Fruit fly (Drosophila melanogaster): ENCODE measurements around the gene CG16700.

CG16700 gene

dm6 chrX:17077290-17078138 lies 14.1 kb upstream of the CG16700 start, which contains the start of gene wcy (continued):
- no peak for TF ChIP-seq sc (optimal IDR thresholded peaks at IDR 0.05)
- TF ChIP-seq sc (GFP tag; optimal IDR thresholded peaks at IDR 0.05): no peak
- TF ChIP-seq CG11723 (GFP tag; optimal IDR thresholded peaks at IDR 0.05): no peak
- TF ChIP-seq CG12155 (GFP tag; optimal IDR thresholded peaks at IDR 0.05): no peak
- no peak for TF ChIP-seq oc (tag; optimal IDR thresholded peaks at IDR 0.05)
- no peak for TF ChIP-seq ssp (GFP tag; IDR thresholded peaks at IDR 0.05)
- TF ChIP-seq mirr (GFP tag; optimal IDR thresholded peaks at IDR 0.05): peak; percentile 23
- no peak for TF ChIP-seq CG10147 (GFP tag; optimal IDR thresholded peaks at IDR 0.05)
- TF ChIP-seq danr (GFP tag; IDR thresholded peaks at IDR 0.05): no peak
- TF ChIP-seq cg (GFP tag; optimal IDR thresholded peaks at IDR 0.05): peak; percentile 94
- no peak for TF ChIP-seq CG1024 (GFP tag; IDR thresholded peaks at IDR 0.05)
- TF ChIP-seq CG15514 (GFP tag; optimal IDR thresholded peaks at IDR 0.05): no peak
- no peak for TF ChIP-seq Hr78 (GFP tag; optimal IDR thresholded peaks at IDR 0.05)
- TF ChIP-seq sens-2 (GFP tag; IDR thresholded peaks at IDR 0.05): no peak
- no peak for TF ChIP-seq ash1 (GFP tag; optimal IDR thresholded peaks at IDR 0.05)
- no peak for TF ChIP-seq sim (GFP tag; IDR thresholded peaks at IDR 0.05)
- no peak for TF ChIP-seq CG13624 (GFP tag; optimal IDR thresholded peaks at IDR 0.05)
- no peak for TF ChIP-seq PHDP (tag; optimal IDR thresholded peaks at IDR 0.05)
- no peak for TF ChIP-seq CG5180 (GFP tag; optimal IDR thresholded peaks at IDR 0.05)
- TF ChIP-seq ftz-f1 (GFP tag; optimal IDR thresholded peaks at IDR 0.05): peak; percentile 31
- TF ChIP-seq Mes4 (GFP tag; optimal IDR thresholded peaks at IDR 0.05): no peak
- no peak for TF ChIP-seq vvl (GFP tag; IDR thresholded peaks at IDR 0.05)
- TF ChIP-seq Vsx1 (GFP tag; optimal IDR thresholded peaks at IDR 0.05): no peak
- no peak for TF ChIP-seq grau (tag; optimal IDR thresholded peaks at IDR 0.05)
- TF ChIP-seq Hey (tag; optimal IDR thresholded peaks at IDR 0.05): no peak
- no peak for TF ChIP-seq wdn (GFP tag; IDR thresholded peaks at IDR 0.05)
- no peak for TF ChIP-seq CG6765 (GFP tag; optimal IDR thresholded peaks at IDR 0.05)
- no peak for TF ChIP-seq slou (GFP tag; optimal IDR thresholded peaks at IDR 0.05)
- no peak for TF ChIP-seq Hr39 (optimal IDR thresholded peaks at IDR 0.05)
- no peak for TF ChIP-seq az2 (GFP tag; optimal IDR thresholded peaks at IDR 0.05)
- TF ChIP-seq sd (tag; optimal IDR thresholded peaks at IDR 0.05): no peak
- no peak for TF ChIP-seq CG2889 (GFP tag; IDR thresholded peaks at IDR 0.05)
- no peak for TF ChIP-seq CG13296 (GFP tag; optimal IDR thresholded peaks at IDR 0.05)
- TF ChIP-seq CG11560 (tag; IDR thresholded peaks at IDR 0.05): no peak
- no peak for TF ChIP-seq CG14860 (GFP tag; IDR thresholded peaks at IDR 0.05; ENCODE audit: partially characterized antibody)
- no peak for TF ChIP-seq ATbp (GFP tag; optimal IDR thresholded peaks at IDR 0.05)
- TF ChIP-seq CoRest (tag; optimal IDR thresholded peaks at IDR 0.05): peak; percentile 21
- TF ChIP-seq ham (GFP tag; IDR thresholded peaks at IDR 0.05): no peak
- no peak; the same call in 1 of the 2 replicates for TF ChIP-seq Dref (GFP tag; IDR thresholded peaks at IDR 0.05)
- peak; percentile 7 for TF ChIP-seq zen (tag; optimal IDR thresholded peaks at IDR 0.05)
- TF ChIP-seq eve (GFP tag; optimal IDR thresholded peaks at IDR 0.05): no peak
- TF ChIP-seq mam (GFP tag; optimal IDR thresholded peaks at IDR 0.05): peak; percentile 26
- no peak for TF ChIP-seq wor (GFP tag; IDR thresholded peaks at IDR 0.05)
- TF ChIP-seq amos (GFP tag; IDR thresholded peaks at IDR 0.05; ENCODE audit: partially characterized antibody): 0 out of 2 replicates have a peak, but pooled peaks have one; percentile 42
- peak; percentile 1 for TF ChIP-seq CG17802 (tag; optimal IDR thresholded peaks at IDR 0.05)
- peak; percentile 44; the same call in 1 of the 2 replicates for TF ChIP-seq NFAT (GFP tag; IDR thresholded peaks at IDR 0.05)
- TF ChIP-seq dan (GFP tag; IDR thresholded peaks at IDR 0.05): no peak
- TF ChIP-seq Xrp1 (GFP tag; IDR thresholded peaks at IDR 0.05): no peak
- peak; percentile 1 for TF ChIP-seq CHES-1-like (GFP tag; optimal IDR thresholded peaks at IDR 0.05)
